Worm (Caenorhabditis elegans) whole organism, late embryonic: ENCODE measurements around the gene C24H10.3.

Source experiments
- ama-1 ChIP-seq: fragments of 150-350 bp; optimal IDR thresholded peaks from 2 replicates; lab custom pipeline; 2014
- elt-2 ChIP-seq: sonication (generic microtip); optimal IDR thresholded peaks from 2 replicates; lab custom pipeline; 2016; ENCODE audit warnings: missing genetic modification reagents, missing genetic modification characterization, missing compliant biosample characterization
- elt-4 ChIP-seq: sonication (generic microtip); optimal IDR thresholded peaks from 2 replicates; lab custom pipeline; 2016; ENCODE audit warnings: missing genetic modification characterization, missing compliant biosample characterization
- hlh-30 ChIP-seq: sonication (generic microtip); optimal IDR thresholded peaks from 2 replicates; lab custom pipeline; 2017; ENCODE audit warnings: antibody characterized with exemption, missing genetic modification characterization, missing compliant biosample characterization; ENCODE audit not compliant: insufficient read depth
- hlh-8 ChIP-seq: sonication (generic microtip); optimal IDR thresholded peaks from 2 replicates; lab custom pipeline; 2016; ENCODE audit warnings: missing genotype, missing genetic modification characterization, missing compliant biosample characterization
- pax-1 ChIP-seq: fragments of 150-350 bp; optimal IDR thresholded peaks from 2 replicates; lab custom pipeline; 2014; ENCODE audit warnings: missing biosample characterization, missing genetic modification characterization
- pqm-1 ChIP-seq: sonication (generic microtip); optimal IDR thresholded peaks from 2 replicates; lab custom pipeline; 2016; ENCODE audit warnings: missing genetic modification characterization, missing compliant biosample characterization
- sdc-2 ChIP-seq: sonication (generic microtip); optimal IDR thresholded peaks from 2 replicates; lab custom pipeline; 2016; ENCODE audit warnings: missing genotype, missing genetic modification characterization, missing compliant biosample characterization
- unc-55 ChIP-seq: sonication (generic microtip); optimal IDR thresholded peaks from 2 replicates; lab custom pipeline; 2017; ENCODE audit warnings: missing biosample characterization, missing genetic modification reagents, missing genetic modification characterization

ce11 chrX:5020996-5021395 is 39.9 kb upstream of the C24H10.3 start, which contains the start of gene ZC449.2:
- TF ChIP-seq unc-55 (GFP tag; lab: Kevin White, UChicago) (no peak), ama-1 (no peak), pax-1 (tag; lab: Kevin White, UChicago) (no peak), hlh-8 (no peak), hlh-30 (tag; lab: Kevin White, UChicago) (no peak), elt-4 (tag; lab: Kevin White, UChicago) (no peak), sdc-2 (no peak), elt-2 (no peak), pqm-1 (tag; lab: Kevin White, UChicago) (no peak)
